Fruit fly (Drosophila melanogaster): ENCODE measurements around the gene CG7299.

CG7299 gene

dm6 chr2L:10689221-10690034, 5.2 kb upstream of the CG7299 start, which contains the start of gene CG7294:
CG7294 (minus strand) TSS chr2L:10689271.
- no peak for TF ChIP-seq CG8478 (optimal IDR thresholded peaks at IDR 0.05)
- TF ChIP-seq CTCF (optimal IDR thresholded peaks at IDR 0.05) = no peak

DNA sequence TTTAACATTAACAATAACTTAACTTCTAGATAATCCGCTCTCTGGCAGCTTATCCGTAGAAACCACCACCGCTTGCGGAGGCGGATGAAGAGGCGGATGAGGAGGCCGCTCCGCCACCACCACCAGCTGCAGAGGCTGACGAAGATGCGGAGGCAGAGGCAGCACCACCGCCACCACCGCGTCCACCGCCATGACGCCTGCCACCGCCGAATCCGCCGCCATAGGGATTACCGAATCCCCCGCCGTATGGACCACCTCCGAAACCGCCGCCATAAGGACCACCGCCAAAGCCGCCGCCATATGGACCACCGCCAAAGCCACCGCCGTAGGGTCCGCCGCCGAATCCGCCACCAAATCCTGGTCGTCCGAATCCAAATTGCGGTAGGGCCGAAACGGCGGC, 4.6 kb upstream of the CG7299 start:
- no peak for TF ChIP-seq CTCF (optimal IDR thresholded peaks at IDR 0.05)
- TF ChIP-seq CG8478 (optimal IDR thresholded peaks at IDR 0.05) = no peak

DNA sequence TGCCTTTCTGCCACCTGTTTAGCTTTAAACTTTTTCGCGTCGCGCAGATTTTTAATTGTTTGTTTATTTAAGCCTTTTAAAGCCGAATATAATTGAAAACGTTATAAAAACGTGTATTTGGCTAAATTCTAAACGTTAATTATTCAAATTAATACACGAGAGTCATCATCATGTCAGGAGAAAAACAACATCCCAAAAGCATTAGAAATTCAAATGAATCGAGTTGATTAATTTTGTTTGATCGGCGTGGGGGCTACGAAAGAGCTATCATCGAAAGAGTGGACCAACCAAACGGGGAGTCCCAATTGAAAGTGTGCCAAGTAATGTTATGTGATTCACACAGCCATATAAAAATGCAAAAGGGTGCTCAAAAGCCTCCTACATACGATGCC, 3.6 kb upstream of the CG7299 start:
- TF ChIP-seq CG8478 (optimal IDR thresholded peaks at IDR 0.05) = no peak
- no peak for TF ChIP-seq CTCF (optimal IDR thresholded peaks at IDR 0.05)

- TF ChIP-seq CTCF (optimal IDR thresholded peaks at IDR 0.05) (no peak), CG8478 (optimal IDR thresholded peaks at IDR 0.05) (no peak)
Observed at dm6 chr2L:10687009-10687793, 3.0 kb upstream of the CG7299 start, which contains the start of gene CG7296. CG7296 (minus strand) TSS chr2L:10687066.

DNA sequence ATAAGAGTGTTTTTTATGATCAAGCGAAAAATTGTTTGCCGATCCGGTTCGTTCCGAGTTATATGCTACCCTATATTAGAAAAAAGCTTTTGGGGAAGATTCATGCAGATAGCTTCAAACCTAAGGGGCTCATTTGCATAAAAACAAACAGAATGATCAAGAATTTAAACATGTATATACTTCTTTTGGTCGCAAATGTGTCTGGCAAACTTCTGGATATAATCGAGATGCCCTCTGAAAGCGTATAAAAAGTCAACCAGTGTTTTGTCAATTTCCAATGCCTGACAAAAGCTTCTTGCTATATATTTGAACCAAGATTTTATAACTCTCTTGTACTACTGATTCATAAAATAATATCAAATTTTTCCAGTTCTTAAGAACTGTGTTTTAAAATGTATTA, 1.5 kb upstream of the CG7299 start:
- TF ChIP-seq CG8478 (optimal IDR thresholded peaks at IDR 0.05) (no peak), CTCF (optimal IDR thresholded peaks at IDR 0.05) (no peak)

DNA sequence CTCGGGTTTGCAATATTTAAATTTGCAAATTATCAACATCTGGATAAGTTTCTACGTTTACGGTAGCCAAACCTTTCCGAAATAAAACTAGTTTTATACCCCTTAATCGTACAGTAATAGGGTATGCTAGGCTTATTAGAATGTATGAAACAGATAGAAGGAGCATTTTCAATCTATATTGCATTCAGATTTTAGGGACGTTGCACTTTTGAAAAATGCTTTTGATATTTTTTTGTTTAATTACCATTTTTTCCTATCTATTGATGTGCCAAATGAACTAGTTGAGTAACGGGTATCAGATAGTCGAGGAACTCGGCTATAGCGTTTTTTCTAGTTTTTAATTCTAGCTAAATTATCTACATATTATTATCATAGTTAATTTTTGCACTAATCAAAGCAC, 1.3 kb downstream of the CG7299 start:
- no peak for TF ChIP-seq CTCF (optimal IDR thresholded peaks at IDR 0.05)
- TF ChIP-seq CG8478 (optimal IDR thresholded peaks at IDR 0.05) = no peak

DNA sequence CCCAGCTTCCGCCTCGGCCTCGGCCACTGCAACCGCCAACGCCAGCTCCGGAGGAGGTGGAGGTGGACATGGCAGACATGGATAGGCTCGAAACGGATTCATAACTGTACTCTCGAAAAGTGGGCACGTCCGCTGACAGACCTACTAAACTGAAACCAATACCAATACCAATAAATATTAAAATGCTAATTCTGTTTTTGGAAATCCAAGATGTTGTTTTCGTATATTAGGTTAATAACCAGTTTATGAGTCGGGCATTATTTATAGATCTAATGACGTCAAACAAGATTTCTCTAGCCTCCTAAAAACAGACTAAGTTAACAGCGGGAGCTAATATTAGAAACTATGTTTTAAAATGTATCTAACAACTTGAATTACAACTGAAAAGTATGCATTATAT, 2.0 kb downstream of the CG7299 start:
- no peak for TF ChIP-seq CG8478 (optimal IDR thresholded peaks at IDR 0.05)
- TF ChIP-seq CTCF (optimal IDR thresholded peaks at IDR 0.05) = no peak

dm6 chr2L:10681602-10682001, 2.6 kb downstream of the CG7299 start, which contains the start of gene CG17107:
CG17107 (plus strand) TSS chr2L:10681902.
- TF ChIP-seq CG8478 (optimal IDR thresholded peaks at IDR 0.05) = no peak
- TF ChIP-seq CTCF (optimal IDR thresholded peaks at IDR 0.05) = no peak

DNA sequence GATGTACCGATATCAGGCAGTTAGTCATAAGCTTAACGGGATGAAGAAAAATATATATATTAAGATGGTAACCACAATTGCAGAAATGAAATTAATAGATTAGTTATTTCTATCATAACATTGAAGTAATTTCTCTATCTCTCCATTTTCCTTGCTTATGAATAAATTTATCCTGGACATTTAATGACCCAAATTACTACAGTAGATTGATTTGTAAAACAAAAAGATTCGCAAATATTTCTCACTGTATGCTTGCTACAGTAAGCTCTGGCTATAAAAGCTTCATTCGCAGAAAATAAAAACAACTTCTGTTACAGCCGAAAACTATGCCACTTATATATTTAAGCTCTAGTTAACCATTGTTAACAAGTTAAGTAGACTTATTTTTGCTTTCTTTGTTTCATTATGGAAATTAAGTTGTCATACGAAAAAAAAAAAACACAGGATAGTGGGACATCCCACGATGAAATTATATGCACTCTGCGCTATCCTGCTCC, 3.6 kb downstream of the CG7299 start, which contains the start of gene CG17105:
Gene CG17105 (plus strand): TSS at position 447 of the 497 bp plus-strand sequence.
- no peak for TF ChIP-seq CTCF (optimal IDR thresholded peaks at IDR 0.05)
- TF ChIP-seq CG8478 (optimal IDR thresholded peaks at IDR 0.05) = no peak

DNA sequence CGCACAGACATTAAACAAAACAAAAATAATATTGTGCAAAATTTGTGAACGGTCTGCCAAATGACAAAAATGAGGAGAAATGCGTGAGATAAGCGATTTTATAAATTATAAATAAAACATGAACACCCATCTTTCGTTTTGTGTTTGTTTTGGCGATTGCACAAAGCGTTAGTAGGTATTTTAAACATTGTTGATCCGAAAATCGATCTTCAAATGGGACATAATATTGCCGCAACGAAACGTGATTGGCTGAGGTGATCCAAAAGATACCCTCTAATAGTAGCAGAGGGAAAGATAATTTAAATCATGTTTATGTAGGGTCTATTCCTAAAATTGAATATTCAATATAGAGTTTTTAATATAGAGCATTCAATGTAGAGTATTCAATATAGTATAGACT, 4.6 kb downstream of the CG7299 start:
- TF ChIP-seq CG8478 (optimal IDR thresholded peaks at IDR 0.05) = no peak
- TF ChIP-seq CTCF (optimal IDR thresholded peaks at IDR 0.05) = no peak

DNA sequence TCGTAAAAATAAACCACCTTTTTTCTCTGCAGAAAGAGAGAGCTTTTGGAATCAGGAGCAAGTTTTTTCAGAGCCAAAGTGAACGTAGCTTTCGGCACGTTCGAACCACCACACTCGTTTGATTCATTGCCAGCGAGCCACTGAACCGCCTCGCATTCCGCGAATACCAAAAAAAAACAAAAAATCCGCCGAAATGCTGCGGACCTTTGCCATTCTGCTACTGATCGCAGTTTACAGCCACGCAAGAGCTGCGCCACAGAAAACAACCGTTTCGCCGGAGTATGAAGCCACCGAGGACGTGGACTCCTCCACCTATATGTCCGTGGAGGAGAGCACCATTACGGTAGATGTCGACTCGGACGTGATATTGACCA, 6.5 kb downstream of the CG7299 start:
- no peak for TF ChIP-seq CG8478 (optimal IDR thresholded peaks at IDR 0.05)
- TF ChIP-seq CTCF (optimal IDR thresholded peaks at IDR 0.05) = no peak

DNA sequence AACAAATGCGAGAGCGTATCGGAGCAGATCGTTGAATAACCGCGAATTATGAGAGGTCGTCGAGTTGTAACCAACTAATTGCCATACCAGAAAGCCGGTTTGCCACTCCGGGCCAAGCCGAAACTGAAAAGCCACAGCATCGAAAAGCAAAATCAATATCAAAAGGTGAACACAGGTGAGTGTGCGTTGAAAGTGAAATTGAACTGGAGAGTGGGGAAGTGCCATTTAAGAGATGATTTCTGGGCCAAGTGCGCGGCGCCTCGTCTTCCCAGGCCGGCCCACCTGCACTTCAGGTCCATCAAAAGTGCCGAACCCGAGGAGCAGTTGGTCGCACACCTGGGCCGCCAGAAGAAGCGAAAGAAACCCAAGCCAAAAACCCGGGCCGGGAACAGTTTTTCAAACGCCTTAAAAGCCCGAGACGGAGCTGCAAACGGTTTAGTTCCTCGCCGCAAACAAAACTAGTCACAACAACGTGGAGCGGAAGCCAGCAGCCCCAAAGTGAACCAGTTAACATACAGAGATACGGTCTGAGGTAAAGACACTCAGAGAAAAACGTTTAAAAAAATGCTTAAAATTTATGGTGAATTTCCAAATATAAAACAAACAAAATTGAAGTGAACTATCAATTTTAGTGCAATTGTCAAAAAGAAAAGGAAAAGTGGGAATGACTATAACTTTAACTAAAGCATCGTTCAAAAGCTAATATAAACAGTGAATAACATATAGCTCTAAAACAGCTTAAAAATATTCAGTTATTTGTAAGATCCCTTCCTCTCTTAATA, 7.1 kb downstream of the CG7299 start, which contains the start of gene CG17104:
Gene CG17104 (plus strand): TSS at position 266 of the 782 bp plus-strand sequence.
- TF ChIP-seq CTCF (optimal IDR thresholded peaks at IDR 0.05) (no peak), CG8478 (optimal IDR thresholded peaks at IDR 0.05) (no peak)

DNA sequence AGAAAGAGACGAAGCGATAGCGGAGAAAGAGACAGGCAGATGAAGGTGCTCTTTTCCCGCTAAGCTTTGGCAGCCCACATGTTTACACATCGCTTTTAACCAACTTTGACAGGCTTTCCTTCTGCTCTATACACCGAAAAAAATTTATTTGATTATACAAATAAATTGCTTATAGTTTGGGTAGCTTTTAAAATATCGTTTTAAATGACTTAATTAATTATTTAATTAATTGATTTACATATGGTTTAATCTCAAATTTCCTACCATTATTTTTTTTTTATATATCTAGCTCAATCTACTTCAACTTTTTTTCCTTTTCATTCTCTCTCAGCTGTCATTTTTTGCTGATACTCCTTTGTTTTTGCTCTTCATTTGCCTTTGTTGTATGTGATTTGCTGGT, 11.2 kb downstream of the CG7299 start:
- TF ChIP-seq CTCF (optimal IDR thresholded peaks at IDR 0.05) (no peak), CG8478 (optimal IDR thresholded peaks at IDR 0.05) (no peak)

- TF ChIP-seq CG8478 (optimal IDR thresholded peaks at IDR 0.05) (no peak), CTCF (optimal IDR thresholded peaks at IDR 0.05) (no peak)
Observed at dm6 chr2L:10671530-10671929, 12.7 kb downstream of the CG7299 start.

dm6 chr2L:10665603-10666002, 18.6 kb downstream of the CG7299 start:
- TF ChIP-seq CTCF (optimal IDR thresholded peaks at IDR 0.05) (no peak), CG8478 (optimal IDR thresholded peaks at IDR 0.05) (no peak)

Data from S2 (cell line).